Fruit fly (Drosophila melanogaster) ovary, adult (tissue): ENCODE data around the gene Taf6.
A peak's percentile ranks its signal among the peaks of the same experiment; 100 is the strongest.

Source experiments
- CG17801 ChIP-seq: fragments of 200-800 bp; optimal IDR thresholded peaks from 2 replicates; lab custom pipeline; 2019; ENCODE audit warnings: missing biosample characterization, mild to moderate bottlenecking, missing genetic modification characterization, moderate library complexity; ENCODE audit not compliant: partially characterized antibody

Gene Taf6

dm6 chr3L:19598369-19599148, at the start of gene Taf6, which contains the start of gene ash1:
Taf6 (plus strand) TSS chr3L:19599088.
ash1 (minus strand) TSS chr3L:19598755.
- no peak for TF ChIP-seq CG17801 (GFP tag; lab: Kevin White, UChicago)

- peak; percentile 27 for TF ChIP-seq CG17801 (GFP tag; lab: Kevin White, UChicago)
Measured at dm6 chr3L:19552136-19552773, 46.6 kb upstream of the Taf6 start, which contains the start of the genes Ltn1 and CG9300. Ltn1 (minus strand) TSS chr3L:19552290. CG9300 (plus strand) TSS chr3L:19552420.

- TF ChIP-seq CG17801 (GFP tag; lab: Kevin White, UChicago), result no peak
Measured at dm6 chr3L:19555906-19556457, 42.9 kb upstream of the Taf6 start.

- no peak for TF ChIP-seq CG17801 (GFP tag; lab: Kevin White, UChicago)
Measured at dm6 chr3L:19556738-19557137, 42.1 kb upstream of the Taf6 start.

- TF ChIP-seq CG17801 (GFP tag; lab: Kevin White, UChicago), result no peak
Measured at dm6 chr3L:19557197-19557995, 41.5 kb upstream of the Taf6 start.

- TF ChIP-seq CG17801 (GFP tag; lab: Kevin White, UChicago), result no peak
Measured at dm6 chr3L:19557996-19558375, 40.9 kb upstream of the Taf6 start.

dm6 chr3L:19558674-19559073, 40.2 kb upstream of the Taf6 start:
- no peak for TF ChIP-seq CG17801 (GFP tag; lab: Kevin White, UChicago)

- TF ChIP-seq CG17801 (GFP tag; lab: Kevin White, UChicago), result no peak
Measured at dm6 chr3L:19559171-19559570, 39.7 kb upstream of the Taf6 start.

dm6 chr3L:19560005-19560694, 38.7 kb upstream of the Taf6 start:
- no peak for TF ChIP-seq CG17801 (GFP tag; lab: Kevin White, UChicago)

dm6 chr3L:19560695-19561246, 38.1 kb upstream of the Taf6 start:
- no peak for TF ChIP-seq CG17801 (GFP tag; lab: Kevin White, UChicago)

dm6 chr3L:19561745-19562144, 37.1 kb upstream of the Taf6 start:
- no peak for TF ChIP-seq CG17801 (GFP tag; lab: Kevin White, UChicago)

- TF ChIP-seq CG17801 (GFP tag; lab: Kevin White, UChicago), result no peak
Measured at dm6 chr3L:19562146-19562700, 36.7 kb upstream of the Taf6 start.

- no peak for TF ChIP-seq CG17801 (GFP tag; lab: Kevin White, UChicago)
Measured at dm6 chr3L:19563014-19563413, 35.9 kb upstream of the Taf6 start.
